Worm (Caenorhabditis elegans): Measurements from ENCODE around the gene unc-115.
A peak's percentile ranks its signal among the peaks of the same experiment; 100 is the strongest.

unc-115 gene

DNA sequence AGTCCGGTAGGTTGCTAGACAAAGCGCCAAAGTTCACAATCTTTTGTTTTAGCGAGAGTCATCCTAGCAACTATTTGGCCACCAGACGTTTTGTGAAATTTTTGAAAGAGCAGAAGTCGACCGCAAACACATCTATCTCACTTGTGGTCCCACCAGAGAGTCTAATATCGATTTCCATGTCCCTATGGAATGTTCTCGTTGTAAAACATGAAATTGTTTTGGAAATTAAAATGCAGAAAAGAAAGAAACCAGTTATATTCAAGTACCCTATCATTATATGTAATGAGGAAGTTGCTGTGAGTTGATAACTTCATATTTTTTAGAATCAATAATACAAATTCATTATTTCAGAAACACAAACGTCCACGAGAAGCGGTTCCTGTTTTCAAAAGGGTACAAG, 38.0 kb downstream of the unc-115 start:
- TF ChIP-seq akir-1 (GFP tag; optimal IDR thresholded peaks at IDR 0.05) (no peak), Y95B8A.8 (GFP tag; IDR thresholded peaks at IDR 0.05) (no peak), die-1 (tag; optimal IDR thresholded peaks at IDR 0.05) (no peak), athp-1 (tag; optimal IDR thresholded peaks at IDR 0.05) (no peak), Y56A3A.18 (GFP tag; IDR thresholded peaks at IDR 0.05) (no peak), zfh-2 (GFP tag; conservative IDR thresholded peaks at IDR 0.05) (no peak), pbrm-1 (GFP tag; IDR thresholded peaks at IDR 0.05) (no peak), ceh-40 (GFP tag; IDR thresholded peaks at IDR 0.05) (no peak), atf-7 (tag; optimal IDR thresholded peaks at IDR 0.05) (no peak), fkh-3 (tag; optimal IDR thresholded peaks at IDR 0.05) (no peak), D2030.7 (GFP tag; IDR thresholded peaks at IDR 0.05) (no peak), let-607 (tag; optimal IDR thresholded peaks at IDR 0.05) (no peak), tbp1 (GFP tag; optimal IDR thresholded peaks at IDR 0.05) (no peak), lir-1 (GFP tag; conservative IDR thresholded peaks at IDR 0.05) (no peak)

DNA sequence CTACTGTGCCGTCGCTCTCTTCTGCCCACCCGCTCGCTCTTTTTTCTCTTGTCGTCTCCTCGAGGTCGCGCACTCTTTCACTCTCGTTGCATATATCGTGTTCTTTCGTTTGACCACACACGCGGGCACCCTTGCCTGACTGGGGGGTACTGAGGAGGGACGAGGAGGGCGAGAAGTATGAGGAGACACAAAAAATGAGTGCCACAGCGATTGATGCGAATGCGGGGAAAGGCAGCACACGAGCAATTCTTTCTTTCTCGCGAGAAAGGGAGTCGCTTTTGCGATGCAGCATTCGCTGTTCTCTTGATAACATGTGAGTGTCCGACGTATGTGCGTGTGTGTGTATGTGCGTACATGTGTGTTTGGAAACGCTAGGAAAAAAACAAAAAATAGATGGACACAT, 41.8 kb downstream of the unc-115 start:
- TF ChIP-seq repo-1 (tag; optimal IDR thresholded peaks at IDR 0.05) (no peak), ztf-22 (GFP tag; optimal IDR thresholded peaks at IDR 0.05) (no peak), madf-10 (tag; optimal IDR thresholded peaks at IDR 0.05) (peak; percentile 38), lin-40 (tag; optimal IDR thresholded peaks at IDR 0.05) (peak; percentile 85), madf-3 (GFP tag; IDR thresholded peaks at IDR 0.05) (no peak), T07F8.4 (tag; optimal IDR thresholded peaks at IDR 0.05) (peak; percentile 15), hsf-1 (GFP tag; IDR thresholded peaks at IDR 0.05) (no peak), madf-8 (GFP tag; conservative IDR thresholded peaks at IDR 0.05) (no peak), sea-2 (GFP tag; IDR thresholded peaks at IDR 0.05) (no peak), ekl-4 (GFP tag; IDR thresholded peaks at IDR 0.05) (0 out of 2 replicates have a peak, but pooled peaks have one; percentile 13), aptf-2 (GFP tag; conservative IDR thresholded peaks at IDR 0.05) (no peak), lsy-27 (tag; optimal IDR thresholded peaks at IDR 0.05; ENCODE audit: borderline replicate concordance, insufficient read depth) (no peak), tbp1 (GFP tag; optimal IDR thresholded peaks at IDR 0.05) (peak; percentile 42), ztf-28 (GFP tag; IDR thresholded peaks at IDR 0.05) (no peak), ama-1 (optimal IDR thresholded peaks at IDR 0.05) (peak; percentile 10), ama-1 (GFP tag; optimal IDR thresholded peaks at IDR 0.05) (no peak), F23B12.7 (tag; optimal IDR thresholded peaks at IDR 0.05; ENCODE audit: insufficient read depth) (no peak), lsl-1 (GFP tag; optimal IDR thresholded peaks at IDR 0.05) (no peak), zim-3 (tag; optimal IDR thresholded peaks at IDR 0.05) (peak; percentile 23), dox-1 (GFP tag; IDR thresholded peaks at IDR 0.05) (peak; percentile 75; the same call in 1 of the 2 replicates), rcor-1 (GFP tag; IDR thresholded peaks at IDR 0.05) (no peak), attf-3 (GFP tag; conservative IDR thresholded peaks at IDR 0.05) (no peak), K11D2.4 (GFP tag; IDR thresholded peaks at IDR 0.05) (peak; percentile 68), lin-26 (GFP tag; IDR thresholded peaks at IDR 0.05) (peak; percentile 62; the same call in 1 of the 2 replicates), hlh-12 (tag; optimal IDR thresholded peaks at IDR 0.05) (no peak), somi-1 (GFP tag; optimal IDR thresholded peaks at IDR 0.05) (peak; percentile 34), gei-17 (GFP tag; optimal IDR thresholded peaks at IDR 0.05) (peak; percentile 18), chd-7 (tag; optimal IDR thresholded peaks at IDR 0.05) (peak; percentile 44), pbrm-1 (GFP tag; IDR thresholded peaks at IDR 0.05) (peak; percentile 49; the same call in 1 of the 2 replicates), F22D6.2 (tag; optimal IDR thresholded peaks at IDR 0.05) (peak; percentile 50), nhr-90 (tag; optimal IDR thresholded peaks at IDR 0.05) (peak; percentile 54), nhr-80 (tag; optimal IDR thresholded peaks at IDR 0.05) (peak; percentile 83), die-1 (tag; optimal IDR thresholded peaks at IDR 0.05) (no peak), lin-35 (GFP tag; optimal IDR thresholded peaks at IDR 0.05) (peak in 1 of 3 experiments; percentile 71), B0261.1 (tag; optimal IDR thresholded peaks at IDR 0.05) (no peak), ceh-91 (GFP tag; IDR thresholded peaks at IDR 0.05) (no peak), ets-4 (GFP tag; optimal IDR thresholded peaks at IDR 0.05) (peak; percentile 60)

Measured in whole organism, young adult.